Worm (Caenorhabditis elegans) whole organism, L1 larva: ENCODE results near the gene srt-53.
A peak's percentile ranks its signal among the peaks of the same experiment; 100 is the strongest.

ENCODE experiments used
- C16A3.4 ChIP-seq: fragments of 150-350 bp; optimal IDR thresholded peaks from 2 replicates; lab custom pipeline; 2014; ENCODE audit warnings: missing biosample characterization, missing genetic modification characterization
- C34B4.2 ChIP-seq: sonication (generic microtip); optimal IDR thresholded peaks from 2 replicates; lab custom pipeline; 2017; ENCODE audit warnings: mild to moderate bottlenecking, missing genetic modification characterization, missing compliant biosample characterization
- F16B12.6 ChIP-seq: fragments of 150-350 bp; optimal IDR thresholded peaks from 2 replicates; lab custom pipeline; 2014; ENCODE audit warnings: missing biosample characterization, missing genetic modification characterization
- Y116A8C.19 ChIP-seq: sonication (generic microtip); optimal IDR thresholded peaks from 2 replicates; lab custom pipeline; 2016; ENCODE audit warnings: missing compliant biosample characterization, missing genetic modification characterization, borderline replicate concordance
- blmp-1 ChIP-seq: fragments of 150-350 bp; optimal IDR thresholded peaks from 2 replicates; lab custom pipeline; 2014; ENCODE audit warnings: missing biosample characterization, missing genetic modification characterization
- ceh-63 ChIP-seq: fragments of 200-800 bp; sonication (Bioruptor generic); optimal IDR thresholded peaks from 2 replicates; lab custom pipeline; 2018; ENCODE audit warnings: mild to moderate bottlenecking, missing genetic modification characterization, missing compliant biosample characterization
- ceh-82 ChIP-seq, 3 experiments: fragments of 150-350 bp in 1 of 3; sonication (generic microtip) in 2 of 3; optimal IDR thresholded peaks; 2 replicates each; lab custom pipeline; 2014 to 2017; ENCODE audit warnings: missing biosample characterization in 3 of 3, missing genetic modification characterization in 3 of 3
- ceh-88 ChIP-seq: fragments of 200-800 bp; sonication (Bioruptor generic); IDR thresholded peaks from 2 replicates; pipeline ENCODE4 v1.3.6; 2022; ENCODE audit warnings: missing genetic modification characterization, missing compliant biosample characterization
- dpl-1 ChIP-seq, 3 experiments: fragments of 150-350 bp in 2 of 3; sonication (generic microtip) in 1 of 3; optimal IDR thresholded peaks; 2 replicates each; lab custom pipeline; 2014 to 2017; ENCODE audit warnings: missing biosample characterization in 3 of 3, missing genetic modification characterization in 3 of 3, missing genetic modification reagents in 3 of 3
- dsc-1 ChIP-seq: sonication (generic microtip); optimal IDR thresholded peaks from 2 replicates; lab custom pipeline; 2016; ENCODE audit warnings: mild to moderate bottlenecking, missing genetic modification characterization, missing compliant biosample characterization
- efl-1 ChIP-seq, 4 experiments: fragments of 150-350 bp; optimal IDR thresholded peaks in 3 of 4; peaks in 1 of 4; 1 replicate in 1 of 4; 2 replicates in 3 of 4; lab custom pipeline; 2014; ENCODE audit warnings: missing biosample characterization in 2 of 4, missing genetic modification characterization in 2 of 4, missing genetic modification reagents in 2 of 4
- egl-27 ChIP-seq, 2 experiments: fragments of 150-350 bp in 1 of 2; sonication (generic microtip); optimal IDR thresholded peaks; 3 replicates each; lab custom pipeline; 2017 to 2018; ENCODE audit warnings: missing biosample characterization in 2 of 2, missing genetic modification characterization in 2 of 2, missing genetic modification reagents in 2 of 2
- elt-3 ChIP-seq, 6 experiments: fragments of 150-350 bp in 1 of 6; sonication (generic microtip); optimal IDR thresholded peaks; 2 replicates each; lab custom pipeline; 2017 to 2018; ENCODE audit warnings: missing biosample characterization in 6 of 6, missing genetic modification characterization in 6 of 6, inconsistent platforms in 1 of 6
- ets-5 ChIP-seq: fragments of 200-800 bp; sonication (Bioruptor generic); IDR thresholded peaks from 2 replicates; pipeline ENCODE4 v1.3.6; 2022; ENCODE audit warnings: missing genetic modification characterization, missing compliant biosample characterization
- fkh-10 ChIP-seq: sonication (generic microtip); optimal IDR thresholded peaks from 2 replicates; lab custom pipeline; 2017; ENCODE audit warnings: missing biosample characterization, missing genetic modification reagents, missing genetic modification characterization
- fkh-8 ChIP-seq: sonication (generic microtip); optimal IDR thresholded peaks from 2 replicates; lab custom pipeline; 2016; ENCODE audit warnings: mild to moderate bottlenecking, missing genetic modification characterization, missing compliant biosample characterization
- hlh-17 ChIP-seq: fragments of 200-800 bp; sonication (Bioruptor generic); optimal IDR thresholded peaks from 2 replicates; lab custom pipeline; 2018; ENCODE audit warnings: missing genetic modification characterization, mild to moderate bottlenecking, missing compliant biosample characterization, moderate library complexity, borderline replicate concordance
- jun-1 ChIP-seq: fragments of 150-350 bp; optimal IDR thresholded peaks from 2 replicates; lab custom pipeline; 2014; ENCODE audit warnings: missing biosample characterization, missing genetic modification reagents, missing genetic modification characterization
- lin-14 ChIP-seq: fragments of 200-800 bp; sonication (Bioruptor generic); optimal IDR thresholded peaks from 2 replicates; lab custom pipeline; 2018; ENCODE audit warnings: mild to moderate bottlenecking, missing genetic modification characterization, moderate library complexity, missing compliant biosample characterization
- lin-15B ChIP-seq: fragments of 150-350 bp; sonication (generic microtip); optimal IDR thresholded peaks from 3 replicates; lab custom pipeline; 2014; ENCODE audit warnings: missing biosample characterization, missing genetic modification characterization
- lin-35 ChIP-seq, 2 experiments: fragments of 150-350 bp; optimal IDR thresholded peaks; 2 replicates each; lab custom pipeline; 2014; ENCODE audit warnings: missing biosample characterization in 2 of 2, missing genetic modification characterization in 2 of 2, missing genetic modification reagents in 2 of 2
- lsy-2 ChIP-seq, 2 experiments: fragments of 150-350 bp; optimal IDR thresholded peaks; 2 replicates each; lab custom pipeline; 2014; ENCODE audit warnings: missing biosample characterization in 2 of 2, missing genetic modification characterization in 2 of 2
- mab-9 ChIP-seq: fragments of 200-800 bp; sonication (Bioruptor generic); IDR thresholded peaks from 2 replicates; pipeline ENCODE4 v1.3.6; 2022; ENCODE audit warnings: missing genetic modification reagents, missing genetic modification characterization, missing compliant biosample characterization
- mdl-1 ChIP-seq, 2 experiments: fragments of 150-350 bp; optimal IDR thresholded peaks; 2 replicates each; lab custom pipeline; 2014 to 2017; ENCODE audit warnings: missing biosample characterization in 2 of 2, missing genetic modification characterization in 2 of 2, inconsistent platforms in 1 of 2
- mef-2 ChIP-seq: fragments of 150-350 bp; optimal IDR thresholded peaks from 2 replicates; lab custom pipeline; 2014; ENCODE audit warnings: missing biosample characterization, missing genetic modification characterization
- mep-1 ChIP-seq: fragments of 150-350 bp; optimal IDR thresholded peaks from 2 replicates; lab custom pipeline; 2014; ENCODE audit warnings: missing biosample characterization, missing genetic modification characterization
- nhr-11 ChIP-seq: fragments of 150-350 bp; optimal IDR thresholded peaks from 2 replicates; lab custom pipeline; 2014; ENCODE audit warnings: missing biosample characterization, missing genetic modification characterization
- nhr-20 ChIP-seq: sonication (generic microtip); optimal IDR thresholded peaks from 2 replicates; lab custom pipeline; 2016; ENCODE audit warnings: mild to moderate bottlenecking, missing genetic modification characterization, missing compliant biosample characterization
- nhr-47 ChIP-seq: sonication (generic microtip); optimal IDR thresholded peaks from 2 replicates; lab custom pipeline; 2016; ENCODE audit warnings: mild to moderate bottlenecking, missing genetic modification characterization, moderate library complexity, missing compliant biosample characterization
- nhr-71 ChIP-seq: sonication (generic microtip); optimal IDR thresholded peaks from 2 replicates; lab custom pipeline; 2016; ENCODE audit warnings: mild to moderate bottlenecking, missing genetic modification characterization, moderate library complexity, missing compliant biosample characterization
- nhr-77 ChIP-seq: fragments of 150-350 bp; optimal IDR thresholded peaks from 2 replicates; lab custom pipeline; 2014; ENCODE audit warnings: missing biosample characterization, missing genetic modification characterization
- nhr-85 ChIP-seq: sonication (generic microtip); peaks from one replicate; lab custom pipeline; 2016; ENCODE audit warnings: missing genetic modification characterization, inconsistent platforms, missing compliant biosample characterization
- pax-3 ChIP-seq: fragments of 200-800 bp; sonication (Bioruptor generic); optimal IDR thresholded peaks from 2 replicates; lab custom pipeline; 2018; ENCODE audit warnings: mild to moderate bottlenecking, missing genetic modification characterization, moderate library complexity, missing compliant biosample characterization
- rnt-1 ChIP-seq: sonication (generic microtip); optimal IDR thresholded peaks from 2 replicates; lab custom pipeline; 2016; ENCODE audit warnings: mild to moderate bottlenecking, missing genetic modification characterization, moderate library complexity, missing compliant biosample characterization
- skn-1 ChIP-seq: fragments of 150-350 bp; optimal IDR thresholded peaks from 2 replicates; lab custom pipeline; 2014; ENCODE audit warnings: missing biosample characterization, missing genetic modification characterization
- snu-23 ChIP-seq: sonication (generic microtip); optimal IDR thresholded peaks from 2 replicates; lab custom pipeline; 2016; ENCODE audit warnings: missing genetic modification characterization, missing compliant biosample characterization
- sup-37 ChIP-seq: fragments of 200-800 bp; sonication (Bioruptor generic); optimal IDR thresholded peaks from 2 replicates; lab custom pipeline; 2018; ENCODE audit warnings: mild to moderate bottlenecking, missing genetic modification characterization, missing compliant biosample characterization
- swsn-7 ChIP-seq: sonication (generic microtip); optimal IDR thresholded peaks from 2 replicates; lab custom pipeline; 2016; ENCODE audit warnings: missing genetic modification characterization, missing compliant biosample characterization
- unc-62 ChIP-seq: fragments of 150-350 bp; optimal IDR thresholded peaks from 2 replicates; lab custom pipeline; 2014; ENCODE audit warnings: missing biosample characterization, missing genetic modification reagents, missing genetic modification characterization

srt-53 gene

DNA sequence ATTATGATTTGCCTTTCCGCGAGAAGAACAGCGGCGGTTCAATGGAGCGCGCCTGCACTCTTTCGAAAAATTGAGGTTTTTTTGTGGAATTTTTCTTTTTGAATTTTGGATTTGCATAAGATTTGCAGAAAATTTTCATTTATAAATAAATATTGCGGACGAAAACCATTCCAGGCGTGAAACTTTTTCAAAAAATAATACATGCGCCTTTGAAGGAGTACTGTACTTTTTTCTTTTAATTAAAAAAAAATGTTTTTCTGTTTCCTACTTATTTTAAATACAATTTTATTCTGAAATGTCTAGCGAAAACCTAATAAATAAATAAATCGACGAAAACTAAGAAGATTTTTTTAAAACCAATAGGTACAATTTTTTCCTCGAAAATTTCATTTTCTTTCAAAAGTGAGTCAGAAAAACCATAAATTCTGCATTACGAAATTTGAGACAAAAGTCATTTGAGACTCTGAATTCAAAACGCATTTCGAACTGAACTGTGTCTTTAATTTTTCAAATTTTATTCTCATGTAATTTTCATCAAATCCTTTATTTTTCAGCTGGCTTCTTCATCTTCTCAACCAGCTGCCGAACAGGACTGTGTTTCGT is 40.9 kb upstream of the srt-53 start, which contains the start of gene F26D11.1:
Gene F26D11.1, plus strand, starts transcription at position 553 of the 603 bp plus-strand sequence.
- TF ChIP-seq nhr-11 (tag; lab: Kevin White, UChicago) (no peak), C16A3.4 (tag; lab: Kevin White, UChicago) (no peak), elt-3 (tag; optimal IDR thresholded peaks at IDR 0.05; lab: Kevin White, UChicago) (peak in 1 of 6 experiments; percentile 16), lin-35 (GFP tag; optimal IDR thresholded peaks at IDR 0.05; lab: Kevin White, UChicago) (peak in 1 of 2 experiments; percentile 8), nhr-77 (tag; lab: Kevin White, UChicago) (no peak), C34B4.2 (tag; lab: Kevin White, UChicago) (no peak), dpl-1 (GFP tag; optimal IDR thresholded peaks at IDR 0.05; lab: Kevin White, UChicago) (peak in 1 of 3 experiments; percentile 3)

- TF ChIP-seq skn-1 (tag; lab: Kevin White, UChicago) (peak; percentile 18), fkh-10 (GFP tag; lab: Kevin White, UChicago) (peak; percentile 65), pax-3 (tag; lab: Kevin White, UChicago) (no peak), dpl-1 (GFP tag; optimal IDR thresholded peaks at IDR 0.05; lab: Kevin White, UChicago) (peak in 1 of 3 experiments; percentile 1), ets-5 (GFP tag; lab: Robert Waterston, UW) (no peak), rnt-1 (peak; percentile 8), efl-1 (optimal IDR thresholded peaks at IDR 0.05; lab: Kevin White, UChicago) (no peak), efl-1 (GFP tag; optimal IDR thresholded peaks at IDR 0.05 in 1 of 2; lab: Kevin White, UChicago) (peak in 1 of 2 experiments; percentile 48), egl-27 (tag; optimal IDR thresholded peaks at IDR 0.05; lab: Kevin White, UChicago) (peak in 1 of 2 experiments; percentile 2), ceh-82 (tag; optimal IDR thresholded peaks at IDR 0.05; lab: Kevin White, UChicago) (peak in 1 of 3 experiments; percentile 7), nhr-47 (tag; lab: Kevin White, UChicago) (peak; percentile 4), lin-14 (GFP tag; lab: Kevin White, UChicago) (peak; percentile 89), mep-1 (tag; lab: Kevin White, UChicago) (peak; percentile 32), fkh-8 (tag; lab: Kevin White, UChicago) (peak; percentile 10), ceh-63 (GFP tag; lab: Kevin White, UChicago) (no peak), dsc-1 (tag; lab: Kevin White, UChicago) (peak; percentile 26), jun-1 (no peak), blmp-1 (peak; percentile 46), nhr-71 (peak; percentile 24), lsy-2 (tag; optimal IDR thresholded peaks at IDR 0.05; lab: Kevin White, UChicago) (peak; percentile 18 to 42), swsn-7 (tag; lab: Kevin White, UChicago) (no peak)
Observed at ce11 chrV:7980370-7980987, 40.3 kb upstream of the srt-53 start.

DNA sequence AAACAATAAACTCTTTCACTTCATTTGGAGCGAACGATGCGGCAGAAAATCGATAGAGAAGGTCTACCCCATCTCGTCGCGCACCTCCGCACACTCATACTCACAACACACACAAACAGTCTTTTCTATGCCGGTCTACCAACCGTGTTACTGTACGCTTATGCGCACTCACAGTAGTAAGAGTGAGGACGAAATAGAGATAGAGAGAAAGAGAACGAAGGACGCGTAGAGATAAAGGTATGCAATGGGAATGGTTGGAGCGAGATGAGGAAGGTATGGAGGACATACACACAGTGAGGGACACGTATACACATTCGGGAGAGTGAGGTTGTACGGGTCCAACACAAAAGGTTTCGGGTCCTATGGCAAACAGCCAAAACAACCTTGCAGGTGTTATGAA is 38.6 kb upstream of the srt-53 start:
- TF ChIP-seq mef-2 (tag; lab: Kevin White, UChicago) (no peak), Y116A8C.19 (no peak), nhr-20 (tag; lab: Kevin White, UChicago) (peak; percentile 56), sup-37 (no peak), mab-9 (no peak), nhr-85 (tag; lab: Kevin White, UChicago) (peak; percentile 79), efl-1 (optimal IDR thresholded peaks at IDR 0.05; lab: Kevin White, UChicago) (peak; percentile 13 to 20), efl-1 (GFP tag; optimal IDR thresholded peaks at IDR 0.05 in 1 of 2; lab: Kevin White, UChicago) (peak in 1 of 2 experiments; percentile 93), snu-23 (peak; percentile 56), blmp-1 (peak; percentile 77), unc-62 (no peak), mdl-1 (tag; optimal IDR thresholded peaks at IDR 0.05; lab: Kevin White, UChicago) (peak in 1 of 2 experiments; percentile 27), F16B12.6 (tag; lab: Kevin White, UChicago) (peak; percentile 10), mep-1 (tag; lab: Kevin White, UChicago) (peak; percentile 24), lsy-2 (tag; optimal IDR thresholded peaks at IDR 0.05; lab: Kevin White, UChicago) (peak in 1 of 2 experiments; percentile 82), lin-15B (tag; lab: Kevin White, UChicago) (no peak), ceh-88 (no peak), C16A3.4 (tag; lab: Kevin White, UChicago) (peak; percentile 46), nhr-71 (peak; percentile 7), lin-14 (GFP tag; lab: Kevin White, UChicago) (peak; percentile 71), dpl-1 (GFP tag; optimal IDR thresholded peaks at IDR 0.05; lab: Kevin White, UChicago) (peak in 2 of 3 experiments; percentile 12 to 31), elt-3 (tag; optimal IDR thresholded peaks at IDR 0.05; lab: Kevin White, UChicago) (peak in 2 of 6 experiments; percentile 3 to 75), lin-35 (GFP tag; optimal IDR thresholded peaks at IDR 0.05; lab: Kevin White, UChicago) (peak in 1 of 2 experiments; percentile 65), hlh-17 (GFP tag; lab: Kevin White, UChicago) (no peak), C34B4.2 (tag; lab: Kevin White, UChicago) (no peak)
- TF ChIP-seq, all 84 proteins: peak for 15
